Worm (Caenorhabditis elegans): Measurements from ENCODE around the gene Y46G5A.36.

ce11 chrII:12785391-12785790 is 38.1 kb upstream of the Y46G5A.36 start, which contains the start of gene Y46G5A.15:
- no peak for TF ChIP-seq lin-35 (GFP tag; optimal IDR thresholded peaks at IDR 0.05)
- TF ChIP-seq snu-23 (GFP tag; optimal IDR thresholded peaks at IDR 0.05), result no peak
- no peak for TF ChIP-seq snpc-4 (tag; optimal IDR thresholded peaks at IDR 0.05)
